Worm (Caenorhabditis elegans): Measurements from ENCODE around the gene Y59E9AL.4.

ce11 chrIV:5215092-5215491, at the start of gene Y59E9AL.4:
- TF ChIP-seq ama-1 (optimal IDR thresholded peaks at IDR 0.05) (no peak), grh-1 (GFP tag; IDR thresholded peaks at IDR 0.05) (no peak), nhr-28 (tag; optimal IDR thresholded peaks at IDR 0.05) (no peak), ztf-4 (tag; optimal IDR thresholded peaks at IDR 0.05) (no peak), egl-13 (tag; optimal IDR thresholded peaks at IDR 0.05) (no peak), nhr-85 (tag) (no peak), skn-1 (tag; optimal IDR thresholded peaks at IDR 0.05) (no peak), sox-4 (tag; optimal IDR thresholded peaks at IDR 0.05) (no peak), pqm-1 (tag; optimal IDR thresholded peaks at IDR 0.05) (no peak), fos-1 (tag; optimal IDR thresholded peaks at IDR 0.05) (no peak), ceh-63 (GFP tag; optimal IDR thresholded peaks at IDR 0.05) (no peak), lin-35 (GFP tag; optimal IDR thresholded peaks at IDR 0.05) (no peak), unc-86 (tag; optimal IDR thresholded peaks at IDR 0.05) (no peak), nhr-90 (tag; optimal IDR thresholded peaks at IDR 0.05; ENCODE audit: poor library complexity) (no peak)
